Fruit fly (Drosophila melanogaster): ENCODE results near the gene CG31221.

The CG31221 gene

DNA sequence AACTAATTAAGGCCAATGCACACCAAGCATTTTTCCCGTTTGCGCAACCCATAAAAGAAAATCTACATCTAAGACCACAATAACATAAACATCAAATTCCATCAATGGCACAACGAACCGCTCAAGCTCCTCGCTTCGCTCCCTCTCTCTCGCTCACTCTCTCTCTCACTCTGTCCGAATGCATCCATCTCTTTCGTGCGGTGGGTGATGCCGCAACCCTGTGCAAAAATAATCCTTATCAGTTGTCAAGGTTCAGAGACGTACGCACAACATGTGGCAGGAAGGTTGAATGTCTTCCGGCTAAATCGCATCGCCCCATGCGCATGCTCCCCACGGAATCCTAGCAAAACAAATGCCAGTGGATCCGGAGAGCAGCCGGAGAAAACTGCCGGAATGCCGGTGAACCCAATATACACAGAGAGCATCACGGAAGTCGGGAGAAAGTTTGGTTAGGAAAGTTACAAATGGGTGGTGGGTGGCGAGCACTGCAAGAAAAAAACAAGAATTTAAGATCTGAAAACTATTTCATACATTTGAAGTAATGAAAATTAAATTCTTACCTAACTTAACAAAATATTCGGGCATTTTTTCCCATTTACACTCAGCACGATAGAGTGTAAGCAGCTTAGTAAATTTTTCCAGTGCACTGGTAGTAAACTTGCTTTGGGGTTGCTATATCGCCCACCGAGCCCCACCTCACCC lies 86.3 kb downstream of the CG31221 start (continued):
- peak; percentile 94 for TF ChIP-seq Sox102F (GFP tag; optimal IDR thresholded peaks at IDR 0.05)
- no peak for TF ChIP-seq pan (optimal IDR thresholded peaks at IDR 0.05)
- TF ChIP-seq pan (GFP tag; optimal IDR thresholded peaks at IDR 0.05 in 1 of 2, IDR thresholded peaks at IDR 0.05 in 1 of 2) = peak in 1 of 2 experiments; percentile 96
- TF ChIP-seq Nf-YB (GFP tag; optimal IDR thresholded peaks at IDR 0.05) = peak; percentile 74
- peak; percentile 74 for TF ChIP-seq CG17802 (tag; optimal IDR thresholded peaks at IDR 0.05)
- peak; percentile 96 for TF ChIP-seq HHEX (GFP tag; optimal IDR thresholded peaks at IDR 0.05)
- TF ChIP-seq NC2α (GFP tag; optimal IDR thresholded peaks at IDR 0.05) = peak; percentile 53
- peak; percentile 96 for TF ChIP-seq schlank (tag; optimal IDR thresholded peaks at IDR 0.05)
- peak; percentile 73 for TF ChIP-seq Adf1 (GFP tag; IDR thresholded peaks at IDR 0.05)
- peak; percentile 77; the same call in 2 of the 3 replicates for TF ChIP-seq jigr1 (GFP tag; IDR thresholded peaks at IDR 0.05)
- TF ChIP-seq CG43689 (GFP tag; IDR thresholded peaks at IDR 0.05) = peak; percentile 84
- TF ChIP-seq zf30C (GFP tag; optimal IDR thresholded peaks at IDR 0.05) = peak; percentile 77
- TF ChIP-seq chinmo (GFP tag; IDR thresholded peaks at IDR 0.05; ENCODE audit: partially characterized antibody) = 0 out of 4 replicates have a peak, but pooled peaks have one; percentile 33
- TF ChIP-seq CG12391 (tag; optimal IDR thresholded peaks at IDR 0.05) = peak; percentile 92
- TF ChIP-seq hb (GFP tag; IDR thresholded peaks at IDR 0.05; ENCODE audit: partially characterized antibody) = 0 out of 3 replicates have a peak, but pooled peaks have one; percentile 36
- TF ChIP-seq chif (GFP tag; optimal IDR thresholded peaks at IDR 0.05) = peak; percentile 79 to 81
- TF ChIP-seq MTF-1 (GFP tag; optimal IDR thresholded peaks at IDR 0.05; ENCODE audit: borderline replicate concordance) = peak; percentile 79
- peak; percentile 94 for TF ChIP-seq slou (GFP tag; optimal IDR thresholded peaks at IDR 0.05)
- TF ChIP-seq CG8089 (GFP tag; optimal IDR thresholded peaks at IDR 0.05) = peak; percentile 57
- TF ChIP-seq CG3281 (GFP tag; optimal IDR thresholded peaks at IDR 0.05) = peak; percentile 96
- peak; percentile 80 for TF ChIP-seq CG4328 (GFP tag; optimal IDR thresholded peaks at IDR 0.05)
- peak; percentile 94 for TF ChIP-seq pho (GFP tag; optimal IDR thresholded peaks at IDR 0.05)
- peak; percentile 92 for TF ChIP-seq CG6272 (GFP tag; IDR thresholded peaks at IDR 0.05)
- TF ChIP-seq otp (GFP tag; IDR thresholded peaks at IDR 0.05) = peak; percentile 94
- TF ChIP-seq emc (GFP tag; optimal IDR thresholded peaks at IDR 0.05) = peak; percentile 74
- peak; percentile 89 for TF ChIP-seq CG11695 (GFP tag; IDR thresholded peaks at IDR 0.05)
- peak; percentile 97 for TF ChIP-seq ci (GFP tag; IDR thresholded peaks at IDR 0.05)
- no peak for TF ChIP-seq knrl (GFP tag; IDR thresholded peaks at IDR 0.05; ENCODE audit: partially characterized antibody)
- TF ChIP-seq da (GFP tag; optimal IDR thresholded peaks at IDR 0.05) = peak; percentile 68
- TF ChIP-seq ato (GFP tag; IDR thresholded peaks at IDR 0.05; ENCODE audit: partially characterized antibody) = no peak
- peak; percentile 74 for TF ChIP-seq CG14710 (tag; optimal IDR thresholded peaks at IDR 0.05)
- TF ChIP-seq dan (GFP tag; IDR thresholded peaks at IDR 0.05) = peak; percentile 67; the same call in 1 of the 2 replicates
- TF ChIP-seq C15 (GFP tag; IDR thresholded peaks at IDR 0.05) = peak; percentile 88
- TF ChIP-seq nom (GFP tag; optimal IDR thresholded peaks at IDR 0.05) = peak; percentile 60
- TF ChIP-seq CG10565 (GFP tag; optimal IDR thresholded peaks at IDR 0.05) = peak; percentile 58
- TF ChIP-seq CG5245 (GFP tag; optimal IDR thresholded peaks at IDR 0.05) = peak; percentile 91
- peak; percentile 3 for TF ChIP-seq Dp (GFP tag; optimal IDR thresholded peaks at IDR 0.05)
- peak; percentile 88 for TF ChIP-seq nau (GFP tag; optimal IDR thresholded peaks at IDR 0.05)
- peak; percentile 94 for TF ChIP-seq CrebB (tag; optimal IDR thresholded peaks at IDR 0.05)
- TF ChIP-seq CG4707 (GFP tag; optimal IDR thresholded peaks at IDR 0.05) = peak; percentile 61
- peak; percentile 82 for TF ChIP-seq D19A (tag; optimal IDR thresholded peaks at IDR 0.05)
- peak; percentile 82 for TF ChIP-seq gce (GFP tag; IDR thresholded peaks at IDR 0.05)
- peak; percentile 88 for TF ChIP-seq eyg (GFP tag; optimal IDR thresholded peaks at IDR 0.05)
- TF ChIP-seq CG14965 (GFP tag; optimal IDR thresholded peaks at IDR 0.05; ENCODE audit: borderline replicate concordance) = peak; percentile 46
- no peak for TF ChIP-seq vnd (GFP tag; IDR thresholded peaks at IDR 0.05; ENCODE audit: partially characterized antibody)
- TF ChIP-seq Optix (GFP tag; IDR thresholded peaks at IDR 0.05) = peak; percentile 92
- TF ChIP-seq Sry-δ (GFP tag; optimal IDR thresholded peaks at IDR 0.05) = peak; percentile 53
- TF ChIP-seq seq (GFP tag; IDR thresholded peaks at IDR 0.05) = peak; percentile 97

All from whole organism, embryonic.